Fruit fly (Drosophila melanogaster): Measurements from ENCODE around the gene Bruce.

- TF ChIP-seq h (optimal IDR thresholded peaks at IDR 0.05) (no peak), Sin3A (optimal IDR thresholded peaks at IDR 0.05) (no peak), psq (optimal IDR thresholded peaks at IDR 0.05) (no peak), Myc (optimal IDR thresholded peaks at IDR 0.05) (no peak)
Measured at dm6 chr3R:10377849-10378248, 46.7 kb upstream of the Bruce start, which contains the start of gene Rfx.

Data from Kc167 (cell line).